Worm (Caenorhabditis elegans): ENCODE results near the gene nlp-46.

DNA sequence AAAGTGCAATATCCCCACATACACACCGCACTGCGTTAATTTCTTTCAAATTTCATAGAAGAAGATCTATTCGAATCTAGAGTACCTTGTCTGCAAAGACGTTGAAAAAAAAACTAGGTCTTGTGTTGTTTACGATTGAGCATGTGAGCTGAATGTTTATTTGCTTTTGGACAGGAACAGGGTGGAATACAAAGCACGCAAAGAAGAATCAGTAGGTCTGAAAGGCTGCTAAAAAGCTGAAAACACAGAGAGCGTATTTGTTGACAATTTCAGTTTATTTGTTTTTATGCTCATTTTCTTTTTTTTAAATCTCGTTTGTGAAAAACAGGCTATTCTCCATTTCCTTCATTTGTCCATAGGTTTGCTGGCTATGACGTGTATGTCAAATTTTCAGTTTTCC is 28.9 kb upstream of the nlp-46 start:
- TF ChIP-seq him-1 (tag; optimal IDR thresholded peaks at IDR 0.05) (no peak), dao-5 (tag; optimal IDR thresholded peaks at IDR 0.05) (no peak)

All from whole organism, L4/young adult.